Worm (Caenorhabditis elegans): Measurements from ENCODE around the gene T07D4.5.

DNA sequence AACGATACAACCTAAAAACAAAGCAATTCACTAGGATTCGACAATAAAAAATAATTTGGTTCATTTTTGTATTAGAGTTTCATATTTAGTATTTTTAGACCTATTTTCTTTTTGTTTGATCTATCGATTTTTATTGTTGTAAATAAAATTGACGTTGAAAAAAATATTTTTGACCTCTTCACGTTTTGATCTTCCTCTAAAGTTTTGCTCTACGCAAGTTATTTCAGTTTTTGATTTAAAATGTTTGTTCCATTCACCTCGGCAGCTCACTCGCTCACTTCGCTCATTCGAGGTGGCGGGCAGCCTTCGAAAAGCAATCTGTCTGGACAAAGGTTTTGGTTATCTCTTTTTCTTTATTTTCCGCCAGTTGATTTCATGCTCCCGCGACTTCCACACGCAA, 46.6 kb upstream of the T07D4.5 start, which contains the start of gene enol-1:
- TF ChIP-seq lin-15B (tag; optimal IDR thresholded peaks at IDR 0.05): no peak
- TF ChIP-seq elt-1 (tag; optimal IDR thresholded peaks at IDR 0.05): no peak
- TF ChIP-seq tbx-2 (tag; optimal IDR thresholded peaks at IDR 0.05): no peak
- no peak for TF ChIP-seq nhr-23 (tag; optimal IDR thresholded peaks at IDR 0.05)
- no peak for TF ChIP-seq nhr-77 (tag; optimal IDR thresholded peaks at IDR 0.05)

Measured in whole organism, L3 larva.